Worm (Caenorhabditis elegans) whole organism, L3 larva: ENCODE data around the gene C40H1.7.

ENCODE experiments used
- ZK546.5 ChIP-seq: sonication (generic microtip); optimal IDR thresholded peaks from 2 replicates; lab custom pipeline; 2017; ENCODE audit warnings: missing biosample characterization, missing genetic modification characterization
- aly-2 ChIP-seq: fragments of 150-350 bp; optimal IDR thresholded peaks from 2 replicates; lab custom pipeline; 2014; ENCODE audit warnings: missing biosample characterization, missing genetic modification characterization
- ama-1 ChIP-seq: fragments of 150-350 bp; optimal IDR thresholded peaks from 2 replicates; lab custom pipeline; 2018
- ceh-16 ChIP-seq: sonication (generic microtip); optimal IDR thresholded peaks from 2 replicates; lab custom pipeline; 2017; ENCODE audit warnings: missing biosample characterization, missing genetic modification characterization
- ceh-82 ChIP-seq: fragments of 150-350 bp; optimal IDR thresholded peaks from 2 replicates; lab custom pipeline; 2014; ENCODE audit warnings: missing biosample characterization, missing genetic modification characterization
- egl-5 ChIP-seq: fragments of 150-350 bp; optimal IDR thresholded peaks from 2 replicates; lab custom pipeline; 2017; ENCODE audit warnings: missing biosample characterization, missing genetic modification reagents, missing genetic modification characterization, inconsistent platforms
- elt-1 ChIP-seq: fragments of 150-350 bp; optimal IDR thresholded peaks from 2 replicates; lab custom pipeline; 2014; ENCODE audit warnings: missing biosample characterization, missing genetic modification characterization
- elt-2 ChIP-seq: sonication (generic microtip); optimal IDR thresholded peaks from 2 replicates; lab custom pipeline; 2016; ENCODE audit warnings: missing genetic modification reagents, mild to moderate bottlenecking, missing genetic modification characterization, missing compliant biosample characterization
- elt-3 ChIP-seq, 3 experiments: fragments of 150-350 bp in 1 of 3; sonication (generic microtip) in 2 of 3; optimal IDR thresholded peaks; 2 replicates in 2 of 3; 4 replicates in 1 of 3; lab custom pipeline; 2014 to 2017; ENCODE audit warnings: missing biosample characterization in 3 of 3, missing genetic modification characterization in 3 of 3
- fkh-10 ChIP-seq: sonication (generic microtip); optimal IDR thresholded peaks from 2 replicates; lab custom pipeline; 2017; ENCODE audit warnings: missing biosample characterization, missing genetic modification reagents, missing genetic modification characterization
- fkh-2 ChIP-seq: fragments of 150-350 bp; optimal IDR thresholded peaks from 2 replicates; lab custom pipeline; 2014; ENCODE audit warnings: missing biosample characterization, missing genetic modification reagents, missing genetic modification characterization
- fos-1 ChIP-seq: fragments of 150-350 bp; optimal IDR thresholded peaks from 2 replicates; lab custom pipeline; 2014; ENCODE audit warnings: missing biosample characterization, missing genetic modification characterization
- hmg-11 ChIP-seq: sonication (generic microtip); optimal IDR thresholded peaks from 2 replicates; lab custom pipeline; 2016; ENCODE audit warnings: missing genetic modification characterization, missing compliant biosample characterization
- lin-15B ChIP-seq: fragments of 150-350 bp; optimal IDR thresholded peaks from 2 replicates; lab custom pipeline; 2014; ENCODE audit warnings: missing biosample characterization, missing genetic modification characterization
- lin-39 ChIP-seq: fragments of 150-350 bp; optimal IDR thresholded peaks from 2 replicates; lab custom pipeline; 2018; ENCODE audit warnings: missing biosample characterization, missing genetic modification reagents, missing genetic modification characterization
- mdl-1 ChIP-seq: fragments of 150-350 bp; optimal IDR thresholded peaks from 2 replicates; lab custom pipeline; 2014; ENCODE audit warnings: missing biosample characterization, missing genetic modification characterization
- mml-1 ChIP-seq: fragments of 150-350 bp; sonication (generic microtip); optimal IDR thresholded peaks from 3 replicates; lab custom pipeline; 2014; ENCODE audit warnings: missing biosample characterization, missing genetic modification characterization
- nfya-1 ChIP-seq: sonication (generic microtip); optimal IDR thresholded peaks from 2 replicates; lab custom pipeline; 2017; ENCODE audit warnings: missing genetic modification characterization, mild to moderate bottlenecking, missing compliant biosample characterization, antibody characterized with exemption, moderate library complexity; ENCODE audit not compliant: insufficient read depth
- nhr-11 ChIP-seq: fragments of 150-350 bp; optimal IDR thresholded peaks from 2 replicates; lab custom pipeline; 2014; ENCODE audit warnings: missing biosample characterization, missing genetic modification characterization
- nhr-12 ChIP-seq: fragments of 150-350 bp; optimal IDR thresholded peaks from 2 replicates; lab custom pipeline; 2014; ENCODE audit warnings: missing biosample characterization, missing genetic modification characterization
- nhr-23 ChIP-seq: fragments of 150-350 bp; optimal IDR thresholded peaks from 2 replicates; lab custom pipeline; 2014; ENCODE audit warnings: missing biosample characterization, missing genetic modification reagents, missing genetic modification characterization
- nhr-237 ChIP-seq: fragments of 150-350 bp; optimal IDR thresholded peaks from 2 replicates; lab custom pipeline; 2014; ENCODE audit warnings: missing biosample characterization, missing genetic modification characterization
- nhr-67 ChIP-seq: fragments of 150-350 bp; optimal IDR thresholded peaks from 2 replicates; lab custom pipeline; 2014; ENCODE audit warnings: missing biosample characterization, missing genetic modification characterization
- nhr-76 ChIP-seq: fragments of 150-350 bp; sonication (generic microtip); optimal IDR thresholded peaks from 5 replicates; lab custom pipeline; 2014; ENCODE audit warnings: missing biosample characterization, missing genetic modification characterization
- nhr-77 ChIP-seq: fragments of 150-350 bp; optimal IDR thresholded peaks from 2 replicates; lab custom pipeline; 2014; ENCODE audit warnings: missing biosample characterization, missing genetic modification characterization
- pha-4 ChIP-seq: fragments of 150-350 bp; optimal IDR thresholded peaks from 2 replicates; lab custom pipeline; 2014; ENCODE audit warnings: missing biosample characterization, missing genetic modification reagents, missing genetic modification characterization
- pqm-1 ChIP-seq: fragments of 150-350 bp; optimal IDR thresholded peaks from 2 replicates; lab custom pipeline; 2017; ENCODE audit warnings: missing biosample characterization, missing genetic modification characterization, inconsistent platforms
- unc-39 ChIP-seq: sonication (generic microtip); optimal IDR thresholded peaks from 4 replicates; lab custom pipeline; 2017; ENCODE audit warnings: missing biosample characterization, missing genetic modification characterization
- ztf-11 ChIP-seq: fragments of 150-350 bp; optimal IDR thresholded peaks from 2 replicates; lab custom pipeline; 2014; ENCODE audit warnings: missing biosample characterization, missing genetic modification characterization

Gene C40H1.7

DNA sequence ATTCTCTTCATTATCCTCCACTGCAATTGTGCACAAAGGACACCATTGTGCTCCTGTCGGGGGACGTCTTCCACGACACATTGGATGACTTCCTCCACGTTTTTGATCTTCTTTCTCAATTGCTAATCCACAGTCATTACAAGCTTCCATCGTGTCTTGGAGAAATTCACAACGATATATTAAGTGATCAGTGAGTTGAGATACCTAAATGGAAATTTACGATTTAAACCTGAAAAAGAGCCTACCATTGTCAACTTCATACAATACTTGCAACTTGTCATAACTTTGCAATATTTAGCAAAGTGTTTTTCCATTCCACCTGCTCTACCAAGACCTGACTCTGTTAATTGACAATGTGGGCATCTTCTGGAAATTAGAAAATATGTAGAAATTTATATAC is 3.1 kb downstream of the C40H1.7 start:
- TF ChIP-seq mml-1 (tag; lab: Kevin White, UChicago) (no peak), nhr-76 (tag; lab: Kevin White, UChicago) (no peak), elt-1 (tag; lab: Kevin White, UChicago) (no peak), unc-39 (tag; lab: Kevin White, UChicago) (no peak)

- TF ChIP-seq egl-5 (tag; lab: Kevin White, UChicago): no peak
- no peak for TF ChIP-seq nhr-76 (tag; lab: Kevin White, UChicago)
- TF ChIP-seq lin-15B (tag; lab: Kevin White, UChicago): no peak
- TF ChIP-seq ZK546.5 (tag; lab: Kevin White, UChicago): no peak
- TF ChIP-seq ama-1: no peak
- TF ChIP-seq aly-2 (tag; lab: Kevin White, UChicago): no peak
- no peak for TF ChIP-seq fkh-2 (tag; lab: Kevin White, UChicago)
- no peak for TF ChIP-seq ceh-16 (tag; lab: Kevin White, UChicago)
- TF ChIP-seq elt-3 (tag; optimal IDR thresholded peaks at IDR 0.05; lab: Kevin White, UChicago): no peak
- no peak for TF ChIP-seq hmg-11 (tag; lab: Kevin White, UChicago)
- no peak for TF ChIP-seq nhr-12
- TF ChIP-seq mdl-1 (tag; lab: Kevin White, UChicago): no peak
- no peak for TF ChIP-seq pqm-1 (tag; lab: Kevin White, UChicago)
- TF ChIP-seq elt-2 (tag; lab: Kevin White, UChicago): no peak
- TF ChIP-seq ceh-82 (tag; lab: Kevin White, UChicago): no peak
- TF ChIP-seq nfya-1: no peak
- TF ChIP-seq pha-4: no peak
These were observed 3.9 kb downstream of the C40H1.7 start for ce11 chrIII:9328732-9329131.

- TF ChIP-seq elt-1 (tag; lab: Kevin White, UChicago): no peak
These were observed 4.4 kb downstream of the C40H1.7 start, which contains the start of gene C40H1.3 for ce11 chrIII:9329266-9329665. Gene C40H1.3 (minus strand): TSS chrIII:9329366.

DNA sequence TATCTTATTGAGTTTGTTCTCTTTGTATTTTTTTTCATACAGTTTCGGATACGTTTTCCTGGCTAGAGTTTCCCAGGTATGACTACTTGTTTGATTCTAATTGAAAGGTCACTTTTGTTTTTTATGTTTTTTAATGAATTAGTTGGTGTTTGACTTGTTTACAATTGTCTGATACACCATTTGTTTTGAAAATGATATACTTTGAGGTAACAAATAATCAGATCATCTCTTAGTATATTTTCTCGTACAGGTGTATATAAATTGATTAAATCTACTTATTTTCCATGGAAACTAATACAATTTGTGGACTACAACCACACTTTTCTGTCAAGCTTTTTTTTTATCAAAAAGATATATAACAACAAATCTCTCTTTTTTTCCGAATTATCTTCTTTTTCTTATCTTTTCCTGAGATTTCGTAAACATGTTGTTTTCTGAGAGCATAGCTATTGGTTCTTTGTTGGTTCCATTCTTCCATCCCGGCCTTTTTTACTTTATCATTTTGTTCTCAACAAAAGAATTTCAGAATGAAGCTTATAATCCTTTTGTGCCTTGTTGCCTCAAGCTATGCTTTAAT is 5.1 kb downstream of the C40H1.7 start, which contains the start of gene ttr-5:
Gene ttr-5 (plus strand): TSS at position 527 of the 577 bp plus-strand sequence.
- no peak for TF ChIP-seq elt-2 (tag; lab: Kevin White, UChicago)
- no peak for TF ChIP-seq lin-39

ce11 chrIII:9331084-9331564 is 6.3 kb downstream of the C40H1.7 start, which contains the start of gene ufc-1:
Gene ufc-1 (plus strand): TSS chrIII:9331514.
- TF ChIP-seq mml-1 (tag; lab: Kevin White, UChicago): no peak
- peak; percentile 37 for TF ChIP-seq pha-4
- TF ChIP-seq nfya-1: peak; percentile 49
- TF ChIP-seq, all 47 proteins: peak for 2

ce11 chrIII:9334174-9334573 is 9.3 kb downstream of the C40H1.7 start, which contains the start of gene elo-4:
Gene elo-4 (minus strand): TSS chrIII:9334274.
- TF ChIP-seq nhr-67 (tag; lab: Kevin White, UChicago) (no peak), nhr-77 (tag; lab: Kevin White, UChicago) (no peak), elt-3 (tag; optimal IDR thresholded peaks at IDR 0.05; lab: Kevin White, UChicago) (no peak), lin-15B (tag; lab: Kevin White, UChicago) (no peak), mml-1 (tag; lab: Kevin White, UChicago) (no peak), fos-1 (tag; lab: Kevin White, UChicago) (no peak), nhr-23 (tag; lab: Kevin White, UChicago) (no peak), ztf-11 (tag; lab: Kevin White, UChicago) (no peak), nhr-11 (no peak)

DNA sequence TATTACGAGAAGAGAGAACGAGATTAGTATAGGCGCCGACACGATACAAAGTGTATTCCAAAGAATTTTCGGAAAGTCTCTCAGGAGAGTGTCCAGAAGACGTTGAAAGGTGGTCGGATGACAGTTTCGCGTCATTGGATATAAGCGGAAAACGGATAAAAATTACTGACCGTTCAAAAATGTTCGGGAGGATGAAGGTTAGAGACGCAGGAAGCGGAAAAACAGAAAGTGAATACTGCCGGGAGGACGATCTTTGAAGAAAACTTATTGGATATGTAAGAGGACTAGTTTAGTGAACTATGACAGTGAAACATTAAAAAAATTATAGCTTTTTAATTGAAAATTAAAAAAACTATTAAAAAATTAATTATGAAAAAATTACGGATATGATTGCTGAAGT is 10.3 kb downstream of the C40H1.7 start:
- no peak for TF ChIP-seq mml-1 (tag; lab: Kevin White, UChicago)
- TF ChIP-seq nhr-237 (tag; lab: Kevin White, UChicago): no peak
- no peak for TF ChIP-seq fkh-10 (GFP tag; lab: Kevin White, UChicago)
- TF ChIP-seq nhr-23 (tag; lab: Kevin White, UChicago): peak; percentile 26
- TF ChIP-seq, all 47 proteins: peak for 1
